Worm (Caenorhabditis elegans) whole organism, L1 larva: ENCODE results near the gene D1054.1.

ENCODE experiments used
- C04F5.9 ChIP-seq: sonication (generic microtip); optimal IDR thresholded peaks from 2 replicates; lab custom pipeline; 2016; ENCODE audit warnings: missing genetic modification characterization, missing compliant biosample characterization
- C34B4.2 ChIP-seq: sonication (generic microtip); optimal IDR thresholded peaks from 2 replicates; lab custom pipeline; 2017; ENCODE audit warnings: mild to moderate bottlenecking, missing genetic modification characterization, missing compliant biosample characterization
- F16B12.6 ChIP-seq: fragments of 150-350 bp; optimal IDR thresholded peaks from 2 replicates; lab custom pipeline; 2014; ENCODE audit warnings: missing biosample characterization, missing genetic modification characterization
- alr-1 ChIP-seq: fragments of 200-800 bp; sonication (Bioruptor generic); optimal IDR thresholded peaks from 2 replicates; lab custom pipeline; 2018; ENCODE audit warnings: borderline replicate concordance, mild to moderate bottlenecking, missing genetic modification characterization, missing compliant biosample characterization
- aly-2 ChIP-seq: fragments of 150-350 bp; optimal IDR thresholded peaks from 2 replicates; lab custom pipeline; 2014; ENCODE audit warnings: missing biosample characterization, missing genetic modification characterization
- blmp-1 ChIP-seq: fragments of 150-350 bp; optimal IDR thresholded peaks from 2 replicates; lab custom pipeline; 2014; ENCODE audit warnings: missing biosample characterization, missing genetic modification characterization
- ceh-63 ChIP-seq: fragments of 200-800 bp; sonication (Bioruptor generic); optimal IDR thresholded peaks from 2 replicates; lab custom pipeline; 2018; ENCODE audit warnings: mild to moderate bottlenecking, missing genetic modification characterization, missing compliant biosample characterization
- dpl-1 ChIP-seq, 3 experiments: fragments of 150-350 bp in 2 of 3; sonication (generic microtip) in 1 of 3; optimal IDR thresholded peaks; 2 replicates each; lab custom pipeline; 2014 to 2017; ENCODE audit warnings: missing biosample characterization in 3 of 3, missing genetic modification characterization in 3 of 3, missing genetic modification reagents in 3 of 3
- dsc-1 ChIP-seq: sonication (generic microtip); optimal IDR thresholded peaks from 2 replicates; lab custom pipeline; 2016; ENCODE audit warnings: mild to moderate bottlenecking, missing genetic modification characterization, missing compliant biosample characterization
- efl-1 ChIP-seq, 4 experiments: fragments of 150-350 bp; optimal IDR thresholded peaks in 3 of 4; peaks in 1 of 4; 1 replicate in 1 of 4; 2 replicates in 3 of 4; lab custom pipeline; 2014; ENCODE audit warnings: missing biosample characterization in 2 of 4, missing genetic modification characterization in 2 of 4, missing genetic modification reagents in 2 of 4
- egl-13 ChIP-seq: sonication (generic microtip); optimal IDR thresholded peaks from 2 replicates; lab custom pipeline; 2016; ENCODE audit warnings: missing genotype, missing genetic modification reagents, missing genetic modification characterization, missing compliant biosample characterization
- egl-27 ChIP-seq, 2 experiments: fragments of 150-350 bp in 1 of 2; sonication (generic microtip); optimal IDR thresholded peaks; 3 replicates each; lab custom pipeline; 2017 to 2018; ENCODE audit warnings: missing biosample characterization in 2 of 2, missing genetic modification characterization in 2 of 2, missing genetic modification reagents in 2 of 2
- elt-2 ChIP-seq: sonication (generic microtip); optimal IDR thresholded peaks from 2 replicates; lab custom pipeline; 2016; ENCODE audit warnings: missing genetic modification characterization, mild to moderate bottlenecking, inconsistent platforms, missing compliant biosample characterization, missing genetic modification reagents
- fkh-10 ChIP-seq: sonication (generic microtip); optimal IDR thresholded peaks from 2 replicates; lab custom pipeline; 2017; ENCODE audit warnings: missing biosample characterization, missing genetic modification reagents, missing genetic modification characterization
- fkh-4 ChIP-seq: sonication (generic microtip); optimal IDR thresholded peaks from 2 replicates; lab custom pipeline; 2016; ENCODE audit warnings: missing compliant biosample characterization, missing genetic modification characterization, borderline replicate concordance
- fkh-8 ChIP-seq: sonication (generic microtip); optimal IDR thresholded peaks from 2 replicates; lab custom pipeline; 2016; ENCODE audit warnings: mild to moderate bottlenecking, missing genetic modification characterization, missing compliant biosample characterization
- irx-1 ChIP-seq: sonication (generic microtip); optimal IDR thresholded peaks from 2 replicates; lab custom pipeline; 2016; ENCODE audit warnings: missing genetic modification characterization, missing compliant biosample characterization
- jun-1 ChIP-seq: fragments of 150-350 bp; optimal IDR thresholded peaks from 2 replicates; lab custom pipeline; 2014; ENCODE audit warnings: missing biosample characterization, missing genetic modification reagents, missing genetic modification characterization
- lin-14 ChIP-seq: fragments of 200-800 bp; sonication (Bioruptor generic); optimal IDR thresholded peaks from 2 replicates; lab custom pipeline; 2018; ENCODE audit warnings: mild to moderate bottlenecking, missing genetic modification characterization, moderate library complexity, missing compliant biosample characterization
- lin-35 ChIP-seq, 2 experiments: fragments of 150-350 bp; optimal IDR thresholded peaks; 2 replicates each; lab custom pipeline; 2014; ENCODE audit warnings: missing biosample characterization in 2 of 2, missing genetic modification characterization in 2 of 2, missing genetic modification reagents in 2 of 2
- lin-39 ChIP-seq: fragments of 150-350 bp; optimal IDR thresholded peaks from 2 replicates; lab custom pipeline; 2014; ENCODE audit warnings: missing biosample characterization, missing genetic modification reagents, missing genetic modification characterization
- lsy-2 ChIP-seq, 2 experiments: fragments of 150-350 bp; optimal IDR thresholded peaks; 2 replicates each; lab custom pipeline; 2014; ENCODE audit warnings: missing biosample characterization in 2 of 2, missing genetic modification characterization in 2 of 2
- mdl-1 ChIP-seq, 2 experiments: fragments of 150-350 bp; optimal IDR thresholded peaks; 2 replicates each; lab custom pipeline; 2014 to 2017; ENCODE audit warnings: missing biosample characterization in 2 of 2, missing genetic modification characterization in 2 of 2, inconsistent platforms in 1 of 2
- mef-2 ChIP-seq: fragments of 150-350 bp; optimal IDR thresholded peaks from 2 replicates; lab custom pipeline; 2014; ENCODE audit warnings: missing biosample characterization, missing genetic modification characterization
- mep-1 ChIP-seq: fragments of 150-350 bp; optimal IDR thresholded peaks from 2 replicates; lab custom pipeline; 2014; ENCODE audit warnings: missing biosample characterization, missing genetic modification characterization
- nhr-11 ChIP-seq: fragments of 150-350 bp; optimal IDR thresholded peaks from 2 replicates; lab custom pipeline; 2014; ENCODE audit warnings: missing biosample characterization, missing genetic modification characterization
- nhr-12 ChIP-seq: sonication (generic microtip); optimal IDR thresholded peaks from 2 replicates; lab custom pipeline; 2017; ENCODE audit warnings: missing biosample characterization, missing genetic modification characterization
- nhr-20 ChIP-seq: sonication (generic microtip); optimal IDR thresholded peaks from 2 replicates; lab custom pipeline; 2016; ENCODE audit warnings: mild to moderate bottlenecking, missing genetic modification characterization, missing compliant biosample characterization
- nhr-237 ChIP-seq: fragments of 150-350 bp; optimal IDR thresholded peaks from 2 replicates; lab custom pipeline; 2014; ENCODE audit warnings: missing biosample characterization, missing genetic modification characterization
- nhr-28 ChIP-seq: fragments of 150-350 bp; optimal IDR thresholded peaks from 2 replicates; lab custom pipeline; 2014; ENCODE audit warnings: missing biosample characterization, missing genetic modification characterization
- nhr-47 ChIP-seq: sonication (generic microtip); optimal IDR thresholded peaks from 2 replicates; lab custom pipeline; 2016; ENCODE audit warnings: mild to moderate bottlenecking, missing genetic modification characterization, moderate library complexity, missing compliant biosample characterization
- nhr-71 ChIP-seq: sonication (generic microtip); optimal IDR thresholded peaks from 2 replicates; lab custom pipeline; 2016; ENCODE audit warnings: mild to moderate bottlenecking, missing genetic modification characterization, moderate library complexity, missing compliant biosample characterization
- nhr-76 ChIP-seq: sonication (generic microtip); optimal IDR thresholded peaks from 2 replicates; lab custom pipeline; 2017; ENCODE audit warnings: missing biosample characterization, missing genetic modification characterization
- nhr-85 ChIP-seq: sonication (generic microtip); peaks from one replicate; lab custom pipeline; 2016; ENCODE audit warnings: missing genetic modification characterization, inconsistent platforms, missing compliant biosample characterization
- pax-3 ChIP-seq: fragments of 200-800 bp; sonication (Bioruptor generic); optimal IDR thresholded peaks from 2 replicates; lab custom pipeline; 2018; ENCODE audit warnings: mild to moderate bottlenecking, missing genetic modification characterization, moderate library complexity, missing compliant biosample characterization
- pqm-1 ChIP-seq: sonication (generic microtip); optimal IDR thresholded peaks from 3 replicates; lab custom pipeline; 2017; ENCODE audit warnings: missing biosample characterization, missing genetic modification characterization
- rnt-1 ChIP-seq: sonication (generic microtip); optimal IDR thresholded peaks from 2 replicates; lab custom pipeline; 2016; ENCODE audit warnings: mild to moderate bottlenecking, missing genetic modification characterization, moderate library complexity, missing compliant biosample characterization
- skn-1 ChIP-seq: fragments of 150-350 bp; optimal IDR thresholded peaks from 2 replicates; lab custom pipeline; 2014; ENCODE audit warnings: missing biosample characterization, missing genetic modification characterization
- snpc-4 ChIP-seq: fragments of 150-350 bp; optimal IDR thresholded peaks from 2 replicates; lab custom pipeline; 2014; ENCODE audit warnings: missing biosample characterization, missing genetic modification characterization
- snu-23 ChIP-seq: sonication (generic microtip); optimal IDR thresholded peaks from 2 replicates; lab custom pipeline; 2016; ENCODE audit warnings: missing genetic modification characterization, missing compliant biosample characterization
- sox-4 ChIP-seq: sonication (generic microtip); optimal IDR thresholded peaks from 2 replicates; lab custom pipeline; 2016; ENCODE audit warnings: missing genetic modification characterization, missing compliant biosample characterization
- tbx-2 ChIP-seq: sonication (generic microtip); optimal IDR thresholded peaks from 2 replicates; lab custom pipeline; 2016; ENCODE audit warnings: missing genetic modification characterization, missing compliant biosample characterization
- tlp-1 ChIP-seq: fragments of 150-350 bp; optimal IDR thresholded peaks from 2 replicates; lab custom pipeline; 2014; ENCODE audit warnings: missing biosample characterization, missing genetic modification characterization
- unc-130 ChIP-seq: fragments of 150-350 bp; optimal IDR thresholded peaks from 2 replicates; lab custom pipeline; 2017; ENCODE audit warnings: missing biosample characterization, missing genetic modification characterization, inconsistent platforms
- unc-62 ChIP-seq: fragments of 150-350 bp; optimal IDR thresholded peaks from 2 replicates; lab custom pipeline; 2014; ENCODE audit warnings: missing biosample characterization, missing genetic modification reagents, missing genetic modification characterization
- vab-15 ChIP-seq: sonication (generic microtip); optimal IDR thresholded peaks from 2 replicates; lab custom pipeline; 2017; ENCODE audit warnings: missing genotype, mild to moderate bottlenecking, missing genetic modification characterization, missing compliant biosample characterization
- xbp-1 ChIP-seq: sonication (generic microtip); optimal IDR thresholded peaks from 2 replicates; lab custom pipeline; 2016; ENCODE audit warnings: missing genetic modification characterization, missing compliant biosample characterization
- zag-1 ChIP-seq: fragments of 150-350 bp; optimal IDR thresholded peaks from 2 replicates; lab custom pipeline; 2014; ENCODE audit warnings: missing biosample characterization, missing genetic modification characterization
- zip-4 ChIP-seq: fragments of 200-800 bp; sonication (Bioruptor generic); optimal IDR thresholded peaks from 2 replicates; lab custom pipeline; 2018; ENCODE audit warnings: mild to moderate bottlenecking, missing genetic modification characterization, moderate library complexity, missing compliant biosample characterization
- ztf-11 ChIP-seq, 2 experiments: sonication (generic microtip); optimal IDR thresholded peaks; 2 replicates each; lab custom pipeline; 2016 to 2017; ENCODE audit warnings: missing genetic modification characterization in 2 of 2, missing biosample characterization in 1 of 2, missing compliant biosample characterization in 1 of 2
- ztf-4 ChIP-seq: fragments of 150-350 bp; optimal IDR thresholded peaks from 2 replicates; lab custom pipeline; 2014; ENCODE audit warnings: missing biosample characterization, missing genetic modification characterization

D1054.1 gene

DNA sequence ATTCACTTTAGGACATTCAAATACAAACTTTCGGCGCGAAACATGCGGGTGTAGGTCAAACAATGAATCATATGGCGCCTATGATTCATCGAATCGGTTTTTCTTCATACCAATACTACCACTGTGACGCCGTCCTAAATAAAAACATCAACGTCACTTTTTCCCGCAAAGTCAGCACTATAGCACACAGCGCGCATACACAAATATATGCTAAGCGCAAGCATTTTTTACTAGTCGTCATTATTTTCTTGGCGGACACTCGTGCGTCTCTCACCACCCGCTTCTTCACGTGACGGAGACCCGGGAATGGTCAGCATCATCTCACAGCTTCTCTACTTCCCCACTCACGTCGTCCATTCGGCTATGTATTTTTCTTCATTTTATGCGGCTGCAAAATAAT is 46.8 kb downstream of the D1054.1 start (continued):
- TF ChIP-seq nhr-85 (tag; lab: Kevin White, UChicago), result peak; percentile 53
- peak; percentile 41 for TF ChIP-seq fkh-8
- no peak for TF ChIP-seq nhr-28 (tag; lab: Kevin White, UChicago)
- no peak for TF ChIP-seq xbp-1 (tag; lab: Kevin White, UChicago)
- TF ChIP-seq vab-15 (tag; lab: Kevin White, UChicago), result no peak
- TF ChIP-seq ceh-63 (GFP tag; lab: Kevin White, UChicago), result no peak
- TF ChIP-seq irx-1 (tag; lab: Kevin White, UChicago), result no peak
- no peak for TF ChIP-seq dsc-1 (tag; lab: Kevin White, UChicago)
- peak; percentile 65 for TF ChIP-seq lin-14 (GFP tag; lab: Kevin White, UChicago)
- TF ChIP-seq mep-1, result peak; percentile 4
- TF ChIP-seq nhr-12, result no peak

DNA sequence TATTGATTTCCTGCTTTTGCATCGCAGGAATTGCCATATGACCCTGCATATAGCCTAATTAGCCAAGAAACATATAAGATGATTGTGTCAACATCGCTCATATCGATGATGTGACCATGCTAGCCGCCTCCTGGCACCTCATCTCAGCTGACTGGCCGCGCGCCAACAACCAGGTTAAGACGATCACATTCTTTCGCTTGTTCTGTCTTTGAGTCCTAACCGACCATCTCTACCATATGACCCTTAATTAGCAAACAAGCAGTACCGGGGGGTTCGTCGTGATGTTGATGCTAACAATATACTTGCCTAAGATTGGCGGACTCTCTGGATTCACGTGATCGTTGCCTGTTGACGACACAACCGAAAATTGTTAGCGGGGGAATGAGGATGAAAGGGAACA is 47.4 kb downstream of the D1054.1 start:
- TF ChIP-seq tbx-2 (tag; lab: Kevin White, UChicago) (peak; percentile 13), lsy-2 (tag; optimal IDR thresholded peaks at IDR 0.05; lab: Kevin White, UChicago) (no peak), fkh-8 (no peak), zag-1 (tag; lab: Kevin White, UChicago) (no peak), egl-13 (tag; lab: Kevin White, UChicago) (no peak), pax-3 (tag; lab: Kevin White, UChicago) (no peak), mef-2 (tag; lab: Kevin White, UChicago) (no peak), efl-1 (optimal IDR thresholded peaks at IDR 0.05; lab: Kevin White, UChicago) (no peak), efl-1 (GFP tag; optimal IDR thresholded peaks at IDR 0.05 in 1 of 2; lab: Kevin White, UChicago) (peak in 1 of 2 experiments; percentile 91), rnt-1 (tag; lab: Kevin White, UChicago) (no peak), F16B12.6 (tag; lab: Kevin White, UChicago) (no peak), lin-39 (tag; lab: Kevin White, UChicago) (no peak), aly-2 (tag; lab: Kevin White, UChicago) (no peak), dpl-1 (GFP tag; optimal IDR thresholded peaks at IDR 0.05; lab: Kevin White, UChicago) (peak in 1 of 3 experiments; percentile 23), ztf-4 (peak; percentile 43), snpc-4 (tag; lab: Kevin White, UChicago) (no peak), nhr-11 (tag; lab: Kevin White, UChicago) (no peak), nhr-12 (no peak), ztf-11 (tag; optimal IDR thresholded peaks at IDR 0.05; lab: Kevin White, UChicago) (no peak), unc-130 (tag; lab: Kevin White, UChicago) (peak; percentile 31), mdl-1 (tag; optimal IDR thresholded peaks at IDR 0.05; lab: Kevin White, UChicago) (peak in 1 of 2 experiments; percentile 62), vab-15 (tag; lab: Kevin White, UChicago) (no peak), nhr-47 (tag; lab: Kevin White, UChicago) (no peak), unc-62 (GFP tag; lab: Kevin White, UChicago) (no peak), skn-1 (tag; lab: Kevin White, UChicago) (no peak), lin-35 (GFP tag; optimal IDR thresholded peaks at IDR 0.05; lab: Kevin White, UChicago) (peak in 1 of 2 experiments; percentile 77), pqm-1 (no peak), C34B4.2 (no peak), nhr-237 (tag; lab: Kevin White, UChicago) (no peak), egl-27 (tag; optimal IDR thresholded peaks at IDR 0.05; lab: Kevin White, UChicago) (no peak), nhr-76 (tag; lab: Kevin White, UChicago) (no peak), snu-23 (peak; percentile 17), fkh-4 (tag; lab: Kevin White, UChicago) (no peak), tlp-1 (tag; lab: Kevin White, UChicago) (no peak), zip-4 (GFP tag; lab: Kevin White, UChicago) (no peak), elt-2 (no peak), nhr-20 (tag; lab: Kevin White, UChicago) (peak; percentile 56), xbp-1 (tag; lab: Kevin White, UChicago) (no peak), nhr-71 (tag; lab: Kevin White, UChicago) (peak; percentile 44), blmp-1 (tag; lab: Kevin White, UChicago) (peak; percentile 63), C04F5.9 (tag; lab: Kevin White, UChicago) (no peak), sox-4 (no peak), fkh-10 (no peak), nhr-28 (tag; lab: Kevin White, UChicago) (no peak), jun-1 (no peak), alr-1 (tag; lab: Kevin White, UChicago) (no peak)
